Worm (Caenorhabditis elegans) whole organism, L4/young adult: Measurements from ENCODE around the gene lpin-1.
A peak's percentile ranks its signal among the peaks of the same experiment; 100 is the strongest.

ENCODE experiments used
- W03F9.2 ChIP-seq: fragments of 150-350 bp; optimal IDR thresholded peaks from 2 replicates; lab custom pipeline; 2014; ENCODE audit warnings: missing biosample characterization, missing genetic modification characterization
- dao-5 ChIP-seq: sonication (generic microtip); optimal IDR thresholded peaks from 2 replicates; lab custom pipeline; 2016; ENCODE audit warnings: missing genotype, missing genetic modification characterization, moderate library complexity, missing compliant biosample characterization
- him-1 ChIP-seq: sonication (generic microtip); optimal IDR thresholded peaks from 2 replicates; lab custom pipeline; 2016; ENCODE audit warnings: missing genotype, missing genetic modification reagents, missing genetic modification characterization, missing compliant biosample characterization

DNA sequence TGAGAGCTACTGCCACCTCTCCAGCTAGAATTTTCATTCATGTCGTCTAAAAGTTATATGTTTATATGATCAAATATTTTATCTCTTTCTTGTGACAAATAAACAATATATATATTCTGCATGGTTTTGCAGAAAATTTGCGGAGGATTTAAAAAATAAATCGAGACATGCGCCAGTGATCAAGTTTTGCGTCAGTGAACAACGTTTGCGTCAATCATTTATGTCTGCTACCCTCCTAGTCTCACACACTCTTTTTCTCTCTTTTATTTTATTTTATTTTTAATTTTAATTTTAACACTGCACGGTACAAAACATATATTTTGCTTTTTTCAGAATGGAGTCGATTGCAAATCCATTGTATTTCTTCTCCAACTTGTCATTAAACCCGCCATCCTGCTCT, 24.6 kb upstream of the lpin-1 start, which contains the start of the genes tag-65 and ccz-1:
- TF ChIP-seq dao-5 (tag; lab: Kevin White, UChicago) (no peak), him-1 (tag; lab: Kevin White, UChicago) (peak; percentile 54), W03F9.2 (tag; lab: Kevin White, UChicago) (peak; percentile 85)
